Worm (Caenorhabditis elegans) whole organism, mixed stage, embryonic: ENCODE data around the gene srd-51.

Experiments used
- ceh-43 ChIP-seq: fragments of 200-800 bp; sonication (Bioruptor generic); optimal IDR thresholded peaks from 2 replicates; lab custom pipeline; 2018; ENCODE audit warnings: mild to moderate bottlenecking, missing genetic modification characterization, moderate library complexity, missing compliant biosample characterization
- mab-5 ChIP-seq: fragments of 150-350 bp; optimal IDR thresholded peaks from 2 replicates; lab custom pipeline; 2014; ENCODE audit warnings: missing biosample characterization, missing genetic modification characterization

ce11 chrX:13435116-13435515 is 49.6 kb downstream of the srd-51 start:
- TF ChIP-seq mab-5 (no peak), ceh-43 (GFP tag; lab: Kevin White, UChicago) (no peak)
